Worm (Caenorhabditis elegans) whole organism, mixed stage, embryonic: Measurements from ENCODE around the gene Y116A8C.24.

Experiments
- M03D4.4 ChIP-seq: sonication (generic microtip); optimal IDR thresholded peaks from 2 replicates; lab custom pipeline; 2017; ENCODE audit warnings: mild to moderate bottlenecking, missing genetic modification characterization, missing compliant biosample characterization
- bed-3 ChIP-seq: fragments of 200-800 bp; sonication (Bioruptor generic); optimal IDR thresholded peaks from 3 replicates; lab custom pipeline; 2018; ENCODE audit warnings: mild to moderate bottlenecking, missing genetic modification characterization, moderate library complexity, missing compliant biosample characterization
- ceh-39 ChIP-seq: fragments of 150-350 bp; optimal IDR thresholded peaks from 2 replicates; lab custom pipeline; 2014; ENCODE audit warnings: missing biosample characterization, missing genetic modification characterization
- ceh-43 ChIP-seq: fragments of 200-800 bp; sonication (Bioruptor generic); optimal IDR thresholded peaks from 2 replicates; lab custom pipeline; 2018; ENCODE audit warnings: mild to moderate bottlenecking, missing genetic modification characterization, moderate library complexity, missing compliant biosample characterization
- ceh-83 ChIP-seq: fragments of 200-800 bp; sonication (Bioruptor generic); optimal IDR thresholded peaks from 2 replicates; lab custom pipeline; 2018; ENCODE audit warnings: mild to moderate bottlenecking, missing genetic modification characterization, missing compliant biosample characterization
- cnd-1 ChIP-seq: fragments of 200-800 bp; sonication (Bioruptor generic); optimal IDR thresholded peaks from 2 replicates; lab custom pipeline; 2018; ENCODE audit warnings: mild to moderate bottlenecking, missing genetic modification characterization, missing compliant biosample characterization
- drap-1 ChIP-seq: fragments of 200-800 bp; sonication (Bioruptor generic); optimal IDR thresholded peaks from 3 replicates; lab custom pipeline; 2018; ENCODE audit warnings: mild to moderate bottlenecking, missing genetic modification characterization, missing compliant biosample characterization
- elt-1 ChIP-seq: sonication (generic microtip); optimal IDR thresholded peaks from 2 replicates; lab custom pipeline; 2017; ENCODE audit warnings: missing genetic modification characterization, mild to moderate bottlenecking, missing compliant biosample characterization, antibody characterized with exemption, moderate library complexity, borderline replicate concordance; ENCODE audit not compliant: insufficient read depth
- elt-3 ChIP-seq: fragments of 150-350 bp; optimal IDR thresholded peaks from 2 replicates; lab custom pipeline; 2014; ENCODE audit warnings: missing biosample characterization, missing genetic modification characterization
- flh-1 ChIP-seq: fragments of 200-800 bp; sonication (Bioruptor generic); optimal IDR thresholded peaks from 2 replicates; lab custom pipeline; 2018; ENCODE audit warnings: mild to moderate bottlenecking, missing genetic modification characterization, moderate library complexity, missing compliant biosample characterization
- ham-2 ChIP-seq: fragments of 200-800 bp; sonication (Bioruptor generic); optimal IDR thresholded peaks from 2 replicates; lab custom pipeline; 2018; ENCODE audit warnings: mild to moderate bottlenecking, missing genetic modification characterization, missing compliant biosample characterization
- hlh-1 ChIP-seq: fragments of 150-350 bp; optimal IDR thresholded peaks from 2 replicates; lab custom pipeline; 2014; ENCODE audit warnings: missing biosample characterization, missing genetic modification reagents, missing genetic modification characterization
- lin-13 ChIP-seq: fragments of 150-350 bp; optimal IDR thresholded peaks from 2 replicates; lab custom pipeline; 2014; ENCODE audit warnings: missing biosample characterization, missing genetic modification characterization
- lin-32 ChIP-seq: fragments of 200-800 bp; sonication (Bioruptor generic); optimal IDR thresholded peaks from 2 replicates; lab custom pipeline; 2018; ENCODE audit warnings: mild to moderate bottlenecking, missing genetic modification characterization, missing compliant biosample characterization
- lsy-2 ChIP-seq: fragments of 150-350 bp; optimal IDR thresholded peaks from 2 replicates; lab custom pipeline; 2014; ENCODE audit warnings: missing biosample characterization, missing genetic modification characterization
- mab-5 ChIP-seq: fragments of 150-350 bp; optimal IDR thresholded peaks from 2 replicates; lab custom pipeline; 2014; ENCODE audit warnings: missing biosample characterization, missing genetic modification characterization
- mep-1 ChIP-seq: fragments of 150-350 bp; optimal IDR thresholded peaks from 2 replicates; lab custom pipeline; 2017; ENCODE audit warnings: missing biosample characterization, missing genetic modification reagents, missing genetic modification characterization, inconsistent platforms
- mls-2 ChIP-seq: sonication (generic microtip); optimal IDR thresholded peaks from 2 replicates; lab custom pipeline; 2016; ENCODE audit warnings: mild to moderate bottlenecking, missing genetic modification characterization, moderate library complexity, missing compliant biosample characterization
- nhr-237 ChIP-seq: fragments of 150-350 bp; optimal IDR thresholded peaks from 2 replicates; lab custom pipeline; 2014; ENCODE audit warnings: missing biosample characterization, missing genetic modification characterization
- nhr-28 ChIP-seq: fragments of 150-350 bp; optimal IDR thresholded peaks from 2 replicates; lab custom pipeline; 2014; ENCODE audit warnings: missing biosample characterization, missing genetic modification characterization
- nhr-76 ChIP-seq: sonication (generic microtip); optimal IDR thresholded peaks from 2 replicates; lab custom pipeline; 2017; ENCODE audit warnings: missing biosample characterization, missing genetic modification characterization
- pha-4 ChIP-seq: fragments of 150-350 bp; optimal IDR thresholded peaks from 2 replicates; lab custom pipeline; 2018; ENCODE audit warnings: missing biosample characterization, missing genetic modification reagents, missing genetic modification characterization
- snpc-4 ChIP-seq: fragments of 150-350 bp; optimal IDR thresholded peaks from 2 replicates; lab custom pipeline; 2014; ENCODE audit warnings: missing biosample characterization, missing genetic modification characterization
- sptf-1 ChIP-seq: sonication (generic microtip); optimal IDR thresholded peaks from 2 replicates; lab custom pipeline; 2017; ENCODE audit warnings: mild to moderate bottlenecking, missing genetic modification characterization, moderate library complexity, missing compliant biosample characterization
- tbx-8 ChIP-seq: fragments of 200-800 bp; sonication (Bioruptor generic); optimal IDR thresholded peaks from 2 replicates; lab custom pipeline; 2018; ENCODE audit warnings: mild to moderate bottlenecking, missing genetic modification characterization, moderate library complexity, missing compliant biosample characterization
- unc-120 ChIP-seq: sonication (generic microtip); optimal IDR thresholded peaks from 2 replicates; lab custom pipeline; 2017; ENCODE audit warnings: missing genetic modification characterization, missing compliant biosample characterization; ENCODE audit not compliant: poor library complexity, severe bottlenecking
- unc-39 ChIP-seq: fragments of 150-350 bp; optimal IDR thresholded peaks from 2 replicates; lab custom pipeline; 2014; ENCODE audit warnings: missing biosample characterization, missing genetic modification characterization
- unc-62 ChIP-seq: fragments of 150-350 bp; optimal IDR thresholded peaks from 2 replicates; lab custom pipeline; 2014; ENCODE audit warnings: missing biosample characterization, missing genetic modification reagents, missing genetic modification characterization
- ztf-11 ChIP-seq: fragments of 150-350 bp; optimal IDR thresholded peaks from 2 replicates; lab custom pipeline; 2014; ENCODE audit warnings: missing biosample characterization, missing genetic modification characterization

The Y116A8C.24 gene

DNA sequence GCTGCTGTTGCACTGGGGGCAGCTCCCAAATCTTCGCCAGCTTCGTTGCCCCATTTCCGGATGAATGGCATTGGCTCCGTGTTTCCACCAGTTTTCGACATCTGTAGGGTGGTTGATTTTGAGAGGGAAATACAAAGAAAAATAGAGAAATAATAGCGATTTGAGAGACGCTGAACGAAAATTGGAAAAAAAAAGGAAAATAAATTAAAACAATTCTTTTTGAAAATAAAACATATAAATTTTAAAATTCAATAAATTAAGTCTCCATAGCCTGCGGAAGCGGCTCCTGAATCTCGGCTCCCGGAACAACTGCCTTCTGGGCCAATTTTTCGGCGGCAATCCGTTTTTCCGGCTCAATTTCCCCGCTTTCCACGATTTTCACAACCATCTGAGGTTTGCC lies 40.2 kb upstream of the Y116A8C.24 start, which contains the start of gene sfa-1:
Gene sfa-1, minus strand, starts transcription at position 101 of the 400 bp plus-strand sequence.
- no peak for TF ChIP-seq flh-1 (GFP tag; lab: Kevin White, UChicago)
- no peak for TF ChIP-seq lin-32 (GFP tag; lab: Kevin White, UChicago)
- no peak for TF ChIP-seq unc-62 (GFP tag; lab: Kevin White, UChicago)
- no peak for TF ChIP-seq snpc-4 (tag; lab: Kevin White, UChicago)
- TF ChIP-seq hlh-1 (tag; lab: Kevin White, UChicago) = no peak
- no peak for TF ChIP-seq lin-13 (tag; lab: Kevin White, UChicago)
- no peak for TF ChIP-seq mls-2 (tag; lab: Kevin White, UChicago)
- no peak for TF ChIP-seq unc-120 (tag; lab: Kevin White, UChicago)
- no peak for TF ChIP-seq ceh-43 (GFP tag; lab: Kevin White, UChicago)
- TF ChIP-seq pha-4 (tag; lab: Kevin White, UChicago) = no peak
- TF ChIP-seq cnd-1 (tag; lab: Kevin White, UChicago) = no peak
- no peak for TF ChIP-seq ham-2 (GFP tag; lab: Kevin White, UChicago)
- TF ChIP-seq mab-5 (tag; lab: Kevin White, UChicago) = no peak
- no peak for TF ChIP-seq tbx-8 (GFP tag; lab: Kevin White, UChicago)
- TF ChIP-seq, all 35 proteins: peak for 0

DNA sequence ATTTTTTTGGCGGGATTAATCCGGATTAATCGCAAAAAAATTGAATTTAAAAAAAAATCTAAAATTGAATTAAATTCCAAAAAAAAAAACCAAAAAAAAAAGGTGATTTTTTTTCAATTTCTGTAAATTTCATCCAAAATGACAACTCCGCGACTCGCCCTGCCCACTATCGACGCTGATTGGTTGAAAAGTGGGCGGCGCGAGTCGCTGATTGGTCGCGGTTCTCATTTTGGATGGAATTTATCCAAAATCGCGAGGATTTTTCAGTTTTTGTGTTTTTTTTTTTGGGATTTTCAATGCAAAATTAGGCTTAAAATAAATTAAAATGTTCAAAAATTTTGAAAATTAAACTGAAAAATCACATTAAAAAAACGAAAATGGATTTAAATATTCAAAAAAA lies 38.7 kb upstream of the Y116A8C.24 start:
- TF ChIP-seq M03D4.4 (tag; lab: Kevin White, UChicago) (no peak), mls-2 (tag; lab: Kevin White, UChicago) (no peak), drap-1 (GFP tag; lab: Kevin White, UChicago) (no peak), nhr-28 (tag; lab: Kevin White, UChicago) (no peak), lsy-2 (no peak), unc-62 (GFP tag; lab: Kevin White, UChicago) (no peak), elt-1 (no peak), flh-1 (GFP tag; lab: Kevin White, UChicago) (no peak), unc-39 (no peak), nhr-237 (no peak), ham-2 (GFP tag; lab: Kevin White, UChicago) (no peak), bed-3 (GFP tag; lab: Kevin White, UChicago) (no peak), sptf-1 (tag; lab: Kevin White, UChicago) (no peak), unc-120 (tag; lab: Kevin White, UChicago) (no peak), elt-3 (tag; lab: Kevin White, UChicago) (no peak), lin-32 (GFP tag; lab: Kevin White, UChicago) (no peak), mep-1 (no peak)

DNA sequence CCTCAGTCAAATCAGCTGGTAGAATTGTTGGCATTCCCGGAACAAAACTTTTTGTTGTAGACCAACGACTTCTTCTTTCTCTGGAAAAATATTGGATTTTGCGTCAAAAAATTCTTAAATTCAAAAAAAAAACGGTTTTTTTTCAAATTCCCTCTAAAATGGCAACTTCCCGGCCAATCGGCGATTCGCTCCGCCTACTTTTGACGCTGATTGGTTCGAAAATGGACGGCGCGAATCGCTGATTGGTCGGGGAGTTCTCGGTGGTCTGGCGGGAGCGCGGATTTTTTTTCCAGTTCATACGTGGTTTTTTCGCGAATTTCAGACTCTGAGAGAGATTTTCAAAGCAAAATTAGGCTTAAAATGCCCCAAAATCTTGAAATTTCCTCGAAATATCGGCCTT lies 38.1 kb upstream of the Y116A8C.24 start:
- no peak for TF ChIP-seq mab-5 (tag; lab: Kevin White, UChicago)
- no peak for TF ChIP-seq nhr-28 (tag; lab: Kevin White, UChicago)
- no peak for TF ChIP-seq nhr-76 (tag; lab: Kevin White, UChicago)
- no peak for TF ChIP-seq tbx-8 (GFP tag; lab: Kevin White, UChicago)
- TF ChIP-seq lin-13 (tag; lab: Kevin White, UChicago) = no peak
- TF ChIP-seq ztf-11 (tag; lab: Kevin White, UChicago) = no peak
- no peak for TF ChIP-seq sptf-1 (tag; lab: Kevin White, UChicago)
- no peak for TF ChIP-seq elt-3 (tag; lab: Kevin White, UChicago)
- no peak for TF ChIP-seq mep-1
- TF ChIP-seq ceh-83 (GFP tag; lab: Kevin White, UChicago) = no peak
- no peak for TF ChIP-seq hlh-1 (tag; lab: Kevin White, UChicago)

DNA sequence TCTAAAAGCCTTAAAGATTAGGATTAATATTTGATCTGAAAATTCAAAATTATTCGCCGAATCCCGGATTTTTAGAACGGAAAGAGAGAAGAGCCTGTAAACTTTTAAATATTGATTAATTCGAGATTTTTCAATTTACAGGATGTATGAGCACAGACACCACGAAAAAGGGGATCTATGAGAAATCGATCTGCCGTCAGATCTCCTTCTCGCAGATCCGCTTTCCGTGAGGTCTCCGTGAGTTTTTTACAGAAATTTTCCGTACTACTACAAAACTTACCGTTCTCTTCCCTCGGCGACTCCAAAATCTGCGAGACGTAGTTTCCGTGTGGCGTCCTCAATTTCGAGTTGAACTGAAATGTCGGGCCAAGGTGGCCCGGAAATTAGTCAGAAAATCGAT lies 37.5 kb upstream of the Y116A8C.24 start:
- no peak for TF ChIP-seq unc-120 (tag; lab: Kevin White, UChicago)
- TF ChIP-seq snpc-4 (tag; lab: Kevin White, UChicago) = no peak
- peak; percentile 30 for TF ChIP-seq ceh-83 (GFP tag; lab: Kevin White, UChicago)
- TF ChIP-seq cnd-1 (tag; lab: Kevin White, UChicago) = peak; percentile 64

DNA sequence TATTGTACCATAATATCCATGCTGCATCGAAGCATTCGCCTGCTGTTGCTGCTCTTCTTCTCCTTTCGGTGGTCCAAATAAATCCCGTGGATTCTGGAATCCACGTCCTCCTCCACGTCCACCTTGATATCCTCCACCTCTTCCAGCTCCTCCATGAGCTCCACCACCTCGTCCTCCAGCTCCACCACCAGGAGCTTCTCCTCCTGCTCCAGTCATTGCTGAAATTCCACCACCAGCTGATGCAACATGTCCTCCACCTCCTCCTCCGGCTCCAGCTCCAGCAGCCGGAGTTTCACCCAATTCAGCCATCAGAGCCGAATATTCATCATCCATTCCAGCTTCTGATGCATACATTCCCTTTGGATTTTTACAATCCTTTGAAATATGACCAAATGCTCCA lies 34.9 kb upstream of the Y116A8C.24 start:
- TF ChIP-seq elt-3 (tag; lab: Kevin White, UChicago) (no peak), sptf-1 (tag; lab: Kevin White, UChicago) (no peak), ceh-39 (tag; lab: Kevin White, UChicago) (no peak)
